Worm (Caenorhabditis elegans) whole organism, L4 larva: ENCODE measurements around the gene C30B5.2.

Source experiments
- D1046.2 ChIP-seq: fragments of 200-800 bp; sonication (Bioruptor generic); IDR thresholded peaks from 2 replicates; pipeline ENCODE4 v1.3.6; 2022; ENCODE audit warnings: missing genetic modification characterization, missing compliant biosample characterization
- F37D6.2 ChIP-seq: sonication (generic microtip); optimal IDR thresholded peaks from 2 replicates; lab custom pipeline; 2016; ENCODE audit warnings: mild to moderate bottlenecking, missing genetic modification characterization, missing compliant biosample characterization
- F49E8.2 ChIP-seq: sonication (generic microtip); optimal IDR thresholded peaks from 2 replicates; lab custom pipeline; 2016; ENCODE audit warnings: missing compliant biosample characterization, mild to moderate bottlenecking, missing genetic modification characterization, borderline replicate concordance
- R02D3.7 ChIP-seq: fragments of 150-350 bp; sonication (generic microtip); optimal IDR thresholded peaks from 3 replicates; lab custom pipeline; 2014; ENCODE audit warnings: missing biosample characterization, missing genetic modification characterization
- ZK546.5 ChIP-seq, 2 experiments: sonication (generic microtip); optimal IDR thresholded peaks; 2 replicates each; lab custom pipeline; 2017; ENCODE audit warnings: missing biosample characterization in 2 of 2, missing genetic modification characterization in 2 of 2
- aha-1 ChIP-seq: fragments of 150-350 bp; peaks from one replicate; lab custom pipeline; 2014; ENCODE audit warnings: missing biosample characterization, missing genetic modification characterization
- ama-1 ChIP-seq: fragments of 150-350 bp; optimal IDR thresholded peaks from 2 replicates; lab custom pipeline; 2014; ENCODE audit warnings: inconsistent platforms, mixed read lengths
- ceh-28 ChIP-seq: fragments of 150-350 bp; optimal IDR thresholded peaks from 2 replicates; lab custom pipeline; 2014; ENCODE audit warnings: missing biosample characterization, missing genetic modification reagents, missing genetic modification characterization
- ceh-32 ChIP-seq: sonication (generic microtip); optimal IDR thresholded peaks from 2 replicates; lab custom pipeline; 2016; ENCODE audit warnings: mild to moderate bottlenecking, missing genetic modification characterization, missing compliant biosample characterization; ENCODE audit not compliant: poor library complexity
- ctbp-1 ChIP-seq: fragments of 200-800 bp; sonication (Bioruptor generic); IDR thresholded peaks from 2 replicates; pipeline ENCODE4 v1.3.6; 2022; ENCODE audit warnings: missing genetic modification reagents, missing genetic modification characterization, missing compliant biosample characterization
- daf-16 ChIP-seq, 3 experiments: sonication (generic microtip); optimal IDR thresholded peaks; 2 replicates each; lab custom pipeline; 2016 to 2017; ENCODE audit warnings: missing genetic modification characterization in 3 of 3, missing genetic modification reagents in 3 of 3, mild to moderate bottlenecking in 2 of 3, missing compliant biosample characterization in 2 of 3, missing biosample characterization in 1 of 3, moderate library complexity in 1 of 3
- daf-19 ChIP-seq: fragments of 200-800 bp; sonication (Bioruptor generic); conservative IDR thresholded peaks from 2 replicates; pipeline ENCODE4 v1.3.6; 2022; ENCODE audit warnings: missing genetic modification characterization, missing compliant biosample characterization
- dmd-6 ChIP-seq: fragments of 200-800 bp; sonication (Bioruptor generic); IDR thresholded peaks from 2 replicates; pipeline ENCODE4 v1.3.6; 2022; ENCODE audit warnings: missing genetic modification reagents, missing genetic modification characterization, missing compliant biosample characterization
- duxl-1 ChIP-seq: sonication (generic microtip); optimal IDR thresholded peaks from 2 replicates; lab custom pipeline; 2016; ENCODE audit warnings: mild to moderate bottlenecking, missing genetic modification characterization, moderate library complexity, missing compliant biosample characterization; ENCODE audit not compliant: poor library complexity
- dve-1 ChIP-seq: sonication (generic microtip); optimal IDR thresholded peaks from 2 replicates; lab custom pipeline; 2017; ENCODE audit warnings: antibody characterized with exemption, mild to moderate bottlenecking, missing genetic modification characterization, missing compliant biosample characterization; ENCODE audit not compliant: insufficient read depth
- hlh-11 ChIP-seq: fragments of 200-800 bp; sonication (Bioruptor generic); optimal IDR thresholded peaks from 2 replicates; lab custom pipeline; 2018; ENCODE audit warnings: mild to moderate bottlenecking, missing genetic modification characterization, missing compliant biosample characterization
- hlh-30 ChIP-seq: sonication (generic microtip); optimal IDR thresholded peaks from 2 replicates; lab custom pipeline; 2017; ENCODE audit warnings: antibody characterized with exemption, mild to moderate bottlenecking, missing genetic modification characterization, missing compliant biosample characterization; ENCODE audit not compliant: insufficient read depth
- lin-13 ChIP-seq: fragments of 150-350 bp; optimal IDR thresholded peaks from 2 replicates; lab custom pipeline; 2014; ENCODE audit warnings: missing biosample characterization, missing genetic modification reagents, missing genetic modification characterization
- madf-5 ChIP-seq, 2 experiments: fragments of 200-800 bp; sonication (Bioruptor generic); IDR thresholded peaks; 2 replicates each; pipeline ENCODE4 v1.3.6; 2022; ENCODE audit warnings: missing compliant biosample characterization in 2 of 2, missing genetic modification characterization in 2 of 2
- mes-2 ChIP-seq: sonication (generic microtip); optimal IDR thresholded peaks from 2 replicates; lab custom pipeline; 2016; ENCODE audit warnings: missing genotype, mild to moderate bottlenecking, missing genetic modification characterization, missing compliant biosample characterization; ENCODE audit not compliant: poor library complexity, severe bottlenecking
- mxl-2 ChIP-seq: fragments of 200-800 bp; sonication (Bioruptor generic); conservative IDR thresholded peaks from 2 replicates; pipeline ENCODE4 v1.3.6; 2022; ENCODE audit warnings: missing genetic modification reagents, missing genetic modification characterization, missing compliant biosample characterization
- nhr-102 ChIP-seq: sonication (generic microtip); optimal IDR thresholded peaks from 2 replicates; lab custom pipeline; 2016; ENCODE audit warnings: mild to moderate bottlenecking, missing genetic modification characterization, moderate library complexity, missing compliant biosample characterization
- nhr-11 ChIP-seq: fragments of 150-350 bp; optimal IDR thresholded peaks from 2 replicates; lab custom pipeline; 2014; ENCODE audit warnings: missing biosample characterization, missing genetic modification characterization
- nhr-237 ChIP-seq: sonication (generic microtip); optimal IDR thresholded peaks from 2 replicates; lab custom pipeline; 2017; ENCODE audit warnings: missing biosample characterization, missing genetic modification characterization
- nhr-28 ChIP-seq: fragments of 150-350 bp; optimal IDR thresholded peaks from 2 replicates; lab custom pipeline; 2014; ENCODE audit warnings: missing biosample characterization, missing genetic modification characterization
- nhr-76 ChIP-seq: fragments of 150-350 bp; optimal IDR thresholded peaks from 2 replicates; lab custom pipeline; 2014; ENCODE audit warnings: missing biosample characterization, missing genetic modification characterization
- pha-4 ChIP-seq, 2 experiments: fragments of 150-350 bp in 1 of 2; fragments of 200-800 bp in 1 of 2; sonication (Bioruptor generic) in 1 of 2; IDR thresholded peaks in 1 of 2; optimal IDR thresholded peaks in 1 of 2; 2 replicates each; pipeline versions ENCODE4 v1.3.6 to Lab custom; 2014 to 2022; ENCODE audit warnings: missing genetic modification characterization in 2 of 2, missing genetic modification reagents in 2 of 2, missing biosample characterization in 1 of 2, missing compliant biosample characterization in 1 of 2
- pqm-1 ChIP-seq: sonication (generic microtip); optimal IDR thresholded peaks from 2 replicates; lab custom pipeline; 2017; ENCODE audit warnings: missing biosample characterization, missing genetic modification characterization
- sdz-12 ChIP-seq: fragments of 200-800 bp; sonication (Bioruptor generic); optimal IDR thresholded peaks from 2 replicates; lab custom pipeline; 2018; ENCODE audit warnings: mild to moderate bottlenecking, missing genetic modification characterization, missing compliant biosample characterization
- snpc-4 ChIP-seq: fragments of 150-350 bp; optimal IDR thresholded peaks from 2 replicates; lab custom pipeline; 2014; ENCODE audit warnings: missing biosample characterization, missing genetic modification characterization
- zag-1 ChIP-seq: fragments of 150-350 bp; optimal IDR thresholded peaks from 2 replicates; lab custom pipeline; 2014; ENCODE audit warnings: missing biosample characterization, missing genetic modification characterization
- zfp-3 ChIP-seq: fragments of 200-800 bp; sonication (Bioruptor generic); conservative IDR thresholded peaks from 2 replicates; pipeline ENCODE4 v1.3.6; 2022; ENCODE audit warnings: missing genetic modification reagents, missing genetic modification characterization, missing compliant biosample characterization

The C30B5.2 gene

DNA sequence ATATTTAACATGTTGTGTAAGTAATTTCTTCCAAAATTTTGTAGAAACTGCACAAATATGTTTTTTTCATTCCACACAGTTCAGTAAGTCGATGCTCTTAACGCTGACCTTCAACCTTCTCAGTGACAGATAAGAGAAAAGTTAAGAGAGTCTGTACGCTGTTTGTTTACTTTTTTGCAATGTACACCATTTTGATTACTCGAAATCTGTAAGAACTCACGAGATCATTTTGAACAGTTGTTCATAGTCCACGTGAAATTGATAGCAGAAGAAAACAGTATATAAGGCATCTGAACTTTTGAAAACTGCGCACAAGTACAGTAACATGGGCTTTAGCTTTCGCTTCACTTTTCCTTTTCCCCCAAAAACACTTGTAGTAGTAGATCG is 18.2 kb upstream of the C30B5.2 start:
- TF ChIP-seq aha-1 (tag; lab: Kevin White, UChicago) (peak; percentile 84), daf-16 (GFP tag; optimal IDR thresholded peaks at IDR 0.05; lab: Kevin White, UChicago) (no peak), daf-16 (tag; optimal IDR thresholded peaks at IDR 0.05; lab: Kevin White, UChicago) (peak; percentile 10), lin-13 (GFP tag; lab: Kevin White, UChicago) (no peak)
- TF ChIP-seq, all 104 proteins: peak for 2

DNA sequence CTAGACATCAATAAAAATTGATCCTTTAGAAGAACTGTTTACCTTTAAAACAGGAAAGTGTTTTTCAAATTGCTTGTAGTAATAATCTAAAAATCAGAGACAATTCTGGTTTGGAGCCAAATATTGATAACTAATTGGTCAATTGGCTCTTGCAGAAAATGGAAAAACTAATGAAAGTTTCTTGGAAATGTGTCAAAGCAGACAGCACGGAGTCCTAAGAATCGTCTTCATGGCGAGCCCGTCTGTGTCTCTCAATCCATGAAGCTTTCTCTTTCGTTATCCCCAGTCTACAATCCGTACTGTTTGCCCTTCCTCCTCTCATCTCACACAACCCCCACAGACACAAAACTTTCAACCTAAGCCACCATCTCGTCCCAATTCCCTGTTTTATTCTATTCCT is 17.4 kb upstream of the C30B5.2 start, which contains the start of gene F40H3.1:
Gene F40H3.1 (plus strand): TSS at position 301 of the 400 bp plus-strand sequence.
- TF ChIP-seq nhr-102 (tag; lab: Kevin White, UChicago), result no peak
- TF ChIP-seq ama-1, result no peak
- TF ChIP-seq F37D6.2 (tag; lab: Kevin White, UChicago), result no peak
- no peak for TF ChIP-seq daf-19 (GFP tag; lab: Robert Waterston, UW)
- no peak for TF ChIP-seq dmd-6
- TF ChIP-seq nhr-28 (tag; lab: Kevin White, UChicago), result no peak
- TF ChIP-seq snpc-4, result no peak
- TF ChIP-seq pqm-1, result no peak
- TF ChIP-seq nhr-237 (tag; lab: Kevin White, UChicago), result no peak
- no peak for TF ChIP-seq F49E8.2 (tag; lab: Kevin White, UChicago)
- TF ChIP-seq zag-1, result no peak
- no peak for TF ChIP-seq ceh-28 (tag; lab: Kevin White, UChicago)
- TF ChIP-seq ctbp-1 (GFP tag; lab: Robert Waterston, UW), result no peak
- no peak for TF ChIP-seq zfp-3 (GFP tag; lab: Robert Waterston, UW)
- no peak for TF ChIP-seq ceh-32 (tag; lab: Kevin White, UChicago)
- no peak for TF ChIP-seq madf-5 (GFP tag; IDR thresholded peaks at IDR 0.05; lab: Robert Waterston, UW)
- no peak for TF ChIP-seq ZK546.5 (tag; optimal IDR thresholded peaks at IDR 0.05; lab: Kevin White, UChicago)
- no peak for TF ChIP-seq dve-1
- TF ChIP-seq, all 104 proteins: peak for 0

DNA sequence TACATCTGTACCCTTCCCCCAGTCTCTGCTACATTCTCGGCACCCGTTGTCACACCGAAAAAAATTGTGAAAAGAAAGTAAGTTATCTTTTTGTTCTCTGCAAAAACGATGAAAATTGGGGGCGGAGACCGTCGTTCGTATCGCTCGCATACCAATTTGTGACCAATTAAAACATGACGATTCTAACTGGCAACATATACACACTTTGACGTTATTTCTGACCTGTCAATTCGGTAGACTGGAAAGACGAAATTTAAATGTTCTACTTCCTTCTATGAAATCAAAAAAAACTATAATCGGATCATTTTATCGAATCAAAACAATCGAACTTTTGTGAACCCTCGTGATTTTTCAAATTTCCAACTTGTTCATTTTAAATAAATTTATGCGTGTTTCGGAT is 16.4 kb upstream of the C30B5.2 start:
- TF ChIP-seq nhr-76 (tag; lab: Kevin White, UChicago) (no peak), mes-2 (no peak), dmd-6 (peak; percentile 59), duxl-1 (tag; lab: Kevin White, UChicago) (no peak)

DNA sequence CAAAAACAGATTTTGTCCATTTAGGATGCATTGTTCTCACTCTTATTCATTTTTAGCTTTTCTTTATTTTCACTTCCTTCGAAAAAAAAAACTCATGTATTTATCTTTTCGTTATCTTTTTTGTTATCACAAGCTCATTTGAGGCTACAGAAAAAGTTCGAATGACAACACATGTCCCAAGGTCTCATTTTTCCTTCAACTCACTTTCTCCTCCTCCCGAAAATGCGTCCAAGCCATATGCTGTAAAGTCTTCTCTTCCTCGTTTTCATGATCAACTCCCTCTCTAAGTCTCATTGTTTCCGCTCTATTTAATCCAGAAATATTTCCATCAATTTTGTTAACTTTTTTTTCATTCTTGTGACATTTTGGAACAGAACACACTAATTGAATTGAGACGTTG is 15.6 kb upstream of the C30B5.2 start:
- TF ChIP-seq D1046.2 (GFP tag; lab: Robert Waterston, UW), result no peak
- no peak for TF ChIP-seq nhr-76 (tag; lab: Kevin White, UChicago)
- peak in 1 of 2 experiments; percentile 23 for TF ChIP-seq daf-16 (GFP tag; optimal IDR thresholded peaks at IDR 0.05; lab: Kevin White, UChicago)
- no peak for TF ChIP-seq daf-16 (tag; optimal IDR thresholded peaks at IDR 0.05; lab: Kevin White, UChicago)
- no peak for TF ChIP-seq pha-4 (GFP tag; IDR thresholded peaks at IDR 0.05; lab: Robert Waterston, UW)
- TF ChIP-seq pha-4 (tag; optimal IDR thresholded peaks at IDR 0.05; lab: Kevin White, UChicago), result no peak
- peak; percentile 51 for TF ChIP-seq nhr-11
- peak; percentile 47 for TF ChIP-seq hlh-30 (tag; lab: Kevin White, UChicago)
- TF ChIP-seq hlh-11, result peak; percentile 2

DNA sequence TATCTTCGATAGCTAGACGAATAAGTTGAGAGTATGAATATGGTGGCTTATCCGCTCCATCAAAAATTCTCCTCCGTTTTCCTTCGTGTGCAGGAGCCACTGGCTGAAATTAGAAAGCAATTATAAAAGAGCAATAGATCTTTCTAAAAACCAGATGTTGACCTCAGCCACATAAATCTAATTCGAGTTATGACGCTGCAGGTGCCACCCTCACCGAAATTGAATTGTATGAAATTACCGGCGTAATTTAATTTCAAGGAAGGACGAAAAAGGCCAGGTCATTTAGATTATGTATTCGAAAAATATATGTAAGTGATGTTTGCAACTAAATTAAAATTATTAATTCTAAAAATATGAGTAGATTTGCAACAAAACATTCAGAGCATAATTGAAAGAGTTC is 6.2 kb upstream of the C30B5.2 start:
- TF ChIP-seq mxl-2 (GFP tag; lab: Robert Waterston, UW) (no peak), R02D3.7 (tag; lab: Kevin White, UChicago) (no peak), duxl-1 (tag; lab: Kevin White, UChicago) (no peak), sdz-12 (no peak), D1046.2 (GFP tag; lab: Robert Waterston, UW) (no peak)
